Worm (Caenorhabditis elegans) whole organism, mixed stage, embryonic: ENCODE data around the gene T22F3.10.
"Not testable (repeated sequence)": the region's sequence is repeated elsewhere in the genome, so short reads cannot be mapped to it uniquely, and the experiment has no call there.

Experiments used
- blmp-1 ChIP-seq: fragments of 150-350 bp; optimal IDR thresholded peaks from 2 replicates; lab custom pipeline; 2014; ENCODE audit warnings: missing biosample characterization, missing genetic modification characterization
- ceh-43 ChIP-seq: fragments of 200-800 bp; sonication (Bioruptor generic); optimal IDR thresholded peaks from 2 replicates; lab custom pipeline; 2018; ENCODE audit warnings: mild to moderate bottlenecking, missing genetic modification characterization, moderate library complexity, missing compliant biosample characterization
- ceh-83 ChIP-seq: fragments of 200-800 bp; sonication (Bioruptor generic); optimal IDR thresholded peaks from 2 replicates; lab custom pipeline; 2018; ENCODE audit warnings: mild to moderate bottlenecking, missing genetic modification characterization, missing compliant biosample characterization
- ces-1 ChIP-seq: fragments of 150-350 bp; optimal IDR thresholded peaks from 2 replicates; lab custom pipeline; 2014; ENCODE audit warnings: missing biosample characterization, missing genetic modification reagents, missing genetic modification characterization
- hlh-1 ChIP-seq: fragments of 150-350 bp; optimal IDR thresholded peaks from 2 replicates; lab custom pipeline; 2014; ENCODE audit warnings: missing biosample characterization, missing genetic modification reagents, missing genetic modification characterization
- lin-13 ChIP-seq: fragments of 150-350 bp; optimal IDR thresholded peaks from 2 replicates; lab custom pipeline; 2014; ENCODE audit warnings: missing biosample characterization, missing genetic modification characterization
- lin-32 ChIP-seq: fragments of 200-800 bp; sonication (Bioruptor generic); optimal IDR thresholded peaks from 2 replicates; lab custom pipeline; 2018; ENCODE audit warnings: mild to moderate bottlenecking, missing genetic modification characterization, missing compliant biosample characterization
- mab-5 ChIP-seq: fragments of 150-350 bp; optimal IDR thresholded peaks from 2 replicates; lab custom pipeline; 2014; ENCODE audit warnings: missing biosample characterization, missing genetic modification characterization
- mep-1 ChIP-seq: fragments of 150-350 bp; optimal IDR thresholded peaks from 2 replicates; lab custom pipeline; 2017; ENCODE audit warnings: missing biosample characterization, missing genetic modification reagents, missing genetic modification characterization, inconsistent platforms
- nhr-12 ChIP-seq: fragments of 150-350 bp; optimal IDR thresholded peaks from 2 replicates; lab custom pipeline; 2014; ENCODE audit warnings: missing biosample characterization, missing genetic modification characterization
- nhr-237 ChIP-seq: fragments of 150-350 bp; optimal IDR thresholded peaks from 2 replicates; lab custom pipeline; 2014; ENCODE audit warnings: missing biosample characterization, missing genetic modification characterization
- nhr-76 ChIP-seq: sonication (generic microtip); optimal IDR thresholded peaks from 2 replicates; lab custom pipeline; 2017; ENCODE audit warnings: missing biosample characterization, missing genetic modification characterization
- unc-39 ChIP-seq: fragments of 150-350 bp; optimal IDR thresholded peaks from 2 replicates; lab custom pipeline; 2014; ENCODE audit warnings: missing biosample characterization, missing genetic modification characterization
- unc-62 ChIP-seq: fragments of 150-350 bp; optimal IDR thresholded peaks from 2 replicates; lab custom pipeline; 2014; ENCODE audit warnings: missing biosample characterization, missing genetic modification reagents, missing genetic modification characterization

DNA sequence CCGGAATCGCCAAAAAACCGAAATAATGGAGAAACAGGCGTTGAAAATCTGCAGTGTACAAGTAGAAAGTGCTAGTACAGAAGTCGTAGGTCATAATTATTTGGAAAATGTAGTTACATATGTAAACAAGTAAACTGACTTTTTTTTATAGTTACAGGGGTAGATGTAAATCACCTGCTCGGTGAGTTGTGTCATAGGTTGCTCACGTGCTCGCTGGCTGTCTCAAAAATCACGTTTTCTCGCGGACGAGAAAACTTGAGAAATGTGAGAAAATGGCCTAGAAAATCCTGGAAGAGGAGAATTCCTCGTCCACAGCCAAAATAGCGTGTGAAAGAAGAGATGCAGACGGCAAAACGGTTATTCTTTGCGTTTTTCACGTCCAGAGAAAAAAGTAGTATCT, 14.5 kb downstream of the T22F3.10 start, which contains the start of gene srh-212:
- not testable (repeated sequence) for TF ChIP-seq mep-1 (tag; lab: Kevin White, UChicago); unc-39 (tag; lab: Kevin White, UChicago); lin-13 (tag; lab: Kevin White, UChicago); unc-62; blmp-1 (tag; lab: Kevin White, UChicago); nhr-237 (tag; lab: Kevin White, UChicago); ces-1 (GFP tag; lab: Kevin White, UChicago); mab-5; nhr-76 (tag; lab: Kevin White, UChicago); ceh-43 (GFP tag; lab: Kevin White, UChicago); lin-32; ceh-83 (GFP tag; lab: Kevin White, UChicago); hlh-1 (tag; lab: Kevin White, UChicago); nhr-12 (tag; lab: Kevin White, UChicago)
